Fruit fly (Drosophila melanogaster) whole organism, embryonic: ENCODE data around the gene T48.

Source experiments
- Awh ChIP-seq: fragments of 200-800 bp; sonication (Bioruptor generic); IDR thresholded peaks from 2 replicates; pipeline ENCODE4, ENCODE4 v1.3.6; 2022; ENCODE audit warnings: missing biosample characterization, missing genetic modification characterization
- CG1024 ChIP-seq: fragments of 200-800 bp; sonication (Bioruptor generic); IDR thresholded peaks from 2 replicates; pipeline ENCODE4 v1.3.6; 2022; ENCODE audit warnings: missing biosample characterization, missing genetic modification characterization
- CG11456 ChIP-seq: fragments of 200-800 bp; sonication (Bioruptor generic); IDR thresholded peaks from 3 replicates; pipeline ENCODE4 v1.3.6; 2022; ENCODE audit warnings: missing biosample characterization, missing genetic modification characterization
- CG11560 ChIP-seq: fragments of 200-800 bp; sonication (Bioruptor generic); IDR thresholded peaks from 3 replicates; pipeline ENCODE4 v1.3.6; 2022; ENCODE audit warnings: missing biosample characterization, missing genetic modification characterization
- CG11723 ChIP-seq: fragments of 200-800 bp; sonication (Bioruptor generic); optimal IDR thresholded peaks from 2 replicates; lab custom pipeline; 2017; ENCODE audit warnings: missing biosample characterization, mild to moderate bottlenecking, missing genetic modification characterization
- CG12155 ChIP-seq: fragments of 200-800 bp; sonication (Bioruptor generic); optimal IDR thresholded peaks from 3 replicates; lab custom pipeline; 2016; ENCODE audit warnings: missing biosample characterization, missing genetic modification characterization
- CG12236 ChIP-seq: fragments of 200-800 bp; sonication (Bioruptor generic); optimal IDR thresholded peaks from 2 replicates; lab custom pipeline; 2016; ENCODE audit warnings: missing biosample characterization, missing genetic modification characterization
- CG12299 ChIP-seq: fragments of 200-800 bp; sonication (Bioruptor generic); optimal IDR thresholded peaks from 2 replicates; lab custom pipeline; 2018; ENCODE audit warnings: missing biosample characterization, mild to moderate bottlenecking, missing genetic modification characterization
- CG14710 ChIP-seq: fragments of 200-800 bp; sonication (Bioruptor generic); optimal IDR thresholded peaks from 3 replicates; lab custom pipeline; 2019; ENCODE audit warnings: missing biosample characterization, mild to moderate bottlenecking, missing genetic modification characterization, moderate library complexity
- CG15479 ChIP-seq: fragments of 200-800 bp; sonication (Bioruptor generic); optimal IDR thresholded peaks from 3 replicates; lab custom pipeline; 2019; ENCODE audit warnings: missing biosample characterization, mild to moderate bottlenecking, missing genetic modification characterization, moderate library complexity
- CG16863 ChIP-seq: fragments of 200-800 bp; sonication (Bioruptor generic); optimal IDR thresholded peaks from 3 replicates; lab custom pipeline; 2016; ENCODE audit warnings: missing biosample characterization, missing genetic modification characterization
- CG17802 ChIP-seq: fragments of 200-800 bp; sonication (Bioruptor generic); optimal IDR thresholded peaks from 2 replicates; lab custom pipeline; 2018; ENCODE audit warnings: missing biosample characterization, mild to moderate bottlenecking, missing genetic modification characterization, moderate library complexity
- CG2875 ChIP-seq: fragments of 200-800 bp; sonication (Bioruptor generic); optimal IDR thresholded peaks from 2 replicates; lab custom pipeline; 2017; ENCODE audit warnings: missing biosample characterization, mild to moderate bottlenecking, missing genetic modification characterization, missing genetic modification reagents
- CG31441 ChIP-seq: fragments of 200-800 bp; sonication (Bioruptor generic); IDR thresholded peaks from 2 replicates; pipeline ENCODE4 v1.3.6; 2022; ENCODE audit warnings: missing biosample characterization, missing genetic modification characterization
- CG32532 ChIP-seq: fragments of 200-800 bp; sonication (Bioruptor generic); IDR thresholded peaks from 2 replicates; pipeline ENCODE4 v1.3.6; 2022; ENCODE audit warnings: missing biosample characterization, missing genetic modification characterization
- CG32772 ChIP-seq: fragments of 200-800 bp; sonication (Bioruptor generic); IDR thresholded peaks from 2 replicates; pipeline ENCODE4 v1.3.6; 2022; ENCODE audit warnings: missing biosample characterization, missing genetic modification characterization
- CG33213 ChIP-seq: fragments of 200-800 bp; sonication (Bioruptor generic); optimal IDR thresholded peaks from 3 replicates; lab custom pipeline; 2016; ENCODE audit warnings: missing biosample characterization, missing genetic modification characterization
- CG34376 ChIP-seq: fragments of 200-800 bp; sonication (Bioruptor generic); optimal IDR thresholded peaks from 2 replicates; lab custom pipeline; 2018; ENCODE audit warnings: missing biosample characterization, mild to moderate bottlenecking, missing genetic modification characterization
- CG5180 ChIP-seq: fragments of 200-800 bp; sonication (Bioruptor generic); optimal IDR thresholded peaks from 3 replicates; lab custom pipeline; 2017; ENCODE audit warnings: missing biosample characterization, missing genetic modification characterization, mild to moderate bottlenecking, moderate library complexity, missing genetic modification reagents
- CG7745 ChIP-seq: fragments of 200-800 bp; sonication (Bioruptor generic); optimal IDR thresholded peaks from 2 replicates; lab custom pipeline; 2018; ENCODE audit warnings: missing biosample characterization, mild to moderate bottlenecking, missing genetic modification characterization, moderate library complexity
- CG7786 ChIP-seq: fragments of 200-800 bp; sonication (Bioruptor generic); optimal IDR thresholded peaks from 2 replicates; lab custom pipeline; 2016; ENCODE audit warnings: missing biosample characterization, missing genetic modification characterization
- CG9215 ChIP-seq: fragments of 200-800 bp; sonication (Bioruptor generic); IDR thresholded peaks from 2 replicates; pipeline ENCODE4 v1.3.6; 2022; ENCODE audit warnings: missing biosample characterization, missing genetic modification characterization
- Doc3 ChIP-seq: fragments of 200-800 bp; sonication (Bioruptor generic); IDR thresholded peaks from 3 replicates; pipeline ENCODE4 v1.3.6; 2022; ENCODE audit warnings: missing biosample characterization, missing genetic modification characterization; ENCODE audit not compliant: partially characterized antibody
- Dref ChIP-seq: fragments of 200-800 bp; sonication (Bioruptor generic); IDR thresholded peaks from 2 replicates; pipeline ENCODE4 v1.3.6; 2022; ENCODE audit warnings: missing biosample characterization, missing genetic modification characterization
- E2f2 ChIP-seq: fragments of 200-800 bp; sonication (Bioruptor generic); IDR thresholded peaks from 2 replicates; pipeline ENCODE4 v1.3.6; 2022; ENCODE audit warnings: missing biosample characterization, missing genetic modification characterization
- Hmx ChIP-seq: fragments of 200-800 bp; sonication (Bioruptor generic); optimal IDR thresholded peaks from 2 replicates; lab custom pipeline; 2016; ENCODE audit warnings: missing biosample characterization, missing genetic modification characterization
- Kr ChIP-seq: fragments of 200-800 bp; sonication (Bioruptor generic); optimal IDR thresholded peaks from 2 replicates; lab custom pipeline; 2017; ENCODE audit warnings: missing biosample characterization, mild to moderate bottlenecking, missing genetic modification characterization
- Myb ChIP-seq: fragments of 200-800 bp; sonication (Bioruptor generic); optimal IDR thresholded peaks from 2 replicates; lab custom pipeline; 2016; ENCODE audit warnings: missing biosample characterization, missing genetic modification characterization
- NK7.1 ChIP-seq: fragments of 200-800 bp; sonication (Bioruptor generic); optimal IDR thresholded peaks from 3 replicates; lab custom pipeline; 2016; ENCODE audit warnings: missing biosample characterization, missing genetic modification characterization
- Nf-YA ChIP-seq: fragments of 200-800 bp; sonication (Bioruptor generic); IDR thresholded peaks from 2 replicates; pipeline ENCODE4 v1.3.6; 2022; ENCODE audit warnings: missing biosample characterization, missing genetic modification characterization
- Pdp1 ChIP-seq, 2 experiments: fragments of 200-800 bp; sonication (Bioruptor generic); optimal IDR thresholded peaks; 3 replicates each; lab custom pipeline; 2016; ENCODE audit warnings: missing biosample characterization in 2 of 2, missing genetic modification characterization in 2 of 2, mild to moderate bottlenecking in 1 of 2, moderate library complexity in 1 of 2
- Rfx ChIP-seq: fragments of 200-800 bp; sonication (Bioruptor generic); IDR thresholded peaks from 2 replicates; pipeline ENCODE4 v1.3.6; 2022; ENCODE audit warnings: missing biosample characterization, missing genetic modification characterization
- Scr ChIP-seq: fragments of 200-800 bp; sonication (Bioruptor generic); IDR thresholded peaks from 2 replicates; pipeline ENCODE4 v1.3.6; 2022; ENCODE audit warnings: missing biosample characterization, missing genetic modification characterization; ENCODE audit not compliant: partially characterized antibody
- Sry-β ChIP-seq: fragments of 200-800 bp; sonication (Bioruptor generic); optimal IDR thresholded peaks from 2 replicates; lab custom pipeline; 2018; ENCODE audit warnings: missing biosample characterization, mild to moderate bottlenecking, missing genetic modification characterization, moderate library complexity
- TFAM ChIP-seq: fragments of 200-800 bp; sonication (Bioruptor generic); optimal IDR thresholded peaks from 2 replicates; lab custom pipeline; 2017; ENCODE audit warnings: missing biosample characterization, missing genetic modification characterization, inconsistent platforms
- abd-A ChIP-seq: fragments of 200-800 bp; sonication (Bioruptor generic); optimal IDR thresholded peaks from 3 replicates; lab custom pipeline; 2019; ENCODE audit warnings: missing biosample characterization, mild to moderate bottlenecking, missing genetic modification characterization, moderate library complexity
- ash1 ChIP-seq: fragments of 200-800 bp; sonication (Bioruptor generic); optimal IDR thresholded peaks from 2 replicates; lab custom pipeline; 2018; ENCODE audit warnings: missing biosample characterization, mild to moderate bottlenecking, missing genetic modification characterization
- cad ChIP-seq: fragments of >200 bp; optimal IDR thresholded peaks from 2 replicates; lab custom pipeline; 2017; ENCODE audit warnings: missing biosample characterization, missing genetic modification characterization
- chinmo ChIP-seq: fragments of 200-800 bp; sonication (Bioruptor generic); IDR thresholded peaks from 4 replicates; pipeline ENCODE4 v1.3.6; 2022; ENCODE audit warnings: missing biosample characterization, missing genetic modification characterization; ENCODE audit not compliant: partially characterized antibody
- fd3F ChIP-seq: fragments of 200-800 bp; sonication (Bioruptor generic); optimal IDR thresholded peaks from 2 replicates; lab custom pipeline; 2018; ENCODE audit warnings: missing biosample characterization, mild to moderate bottlenecking, missing genetic modification characterization, moderate library complexity
- fru ChIP-seq: fragments of >200 bp; optimal IDR thresholded peaks from 2 replicates; lab custom pipeline; 2017
- pum ChIP-seq: fragments of 200-800 bp; sonication (Bioruptor generic); optimal IDR thresholded peaks from 2 replicates; lab custom pipeline; 2016; ENCODE audit warnings: missing biosample characterization, missing genetic modification characterization
- sug ChIP-seq: fragments of 200-800 bp; optimal IDR thresholded peaks from 2 replicates; lab custom pipeline; 2019; ENCODE audit warnings: missing biosample characterization, mild to moderate bottlenecking, missing genetic modification characterization, moderate library complexity
- tio ChIP-seq: fragments of 200-800 bp; sonication (Bioruptor generic); optimal IDR thresholded peaks from 2 replicates; lab custom pipeline; 2017; ENCODE audit warnings: missing biosample characterization, missing genetic modification characterization, inconsistent platforms
- tna ChIP-seq: fragments of 200-800 bp; sonication (Bioruptor generic); IDR thresholded peaks from 2 replicates; pipeline ENCODE4 v1.3.6; 2022; ENCODE audit warnings: missing biosample characterization, missing genetic modification characterization; ENCODE audit not compliant: partially characterized antibody
- toy ChIP-seq: fragments of 200-800 bp; sonication (Bioruptor generic); IDR thresholded peaks from 2 replicates; pipeline ENCODE4 v1.3.6; 2022; ENCODE audit warnings: missing biosample characterization, missing genetic modification characterization
- zen ChIP-seq: fragments of 200-800 bp; sonication (Bioruptor generic); optimal IDR thresholded peaks from 3 replicates; lab custom pipeline; 2018; ENCODE audit warnings: missing biosample characterization, mild to moderate bottlenecking, missing genetic modification characterization, moderate library complexity

T48 gene

dm6 chr3R:26896260-26896659, 14.7 kb downstream of the T48 start:
- TF ChIP-seq toy: 0 out of 2 replicates have a peak, but pooled peaks have one; percentile 13
- TF ChIP-seq NK7.1 (GFP tag; lab: Kevin White, UChicago): no peak
- no peak for TF ChIP-seq CG14710 (tag; lab: Kevin White, UChicago)
- peak in 1 of 2 experiments; percentile 61 for TF ChIP-seq Pdp1 (GFP tag; optimal IDR thresholded peaks at IDR 0.05; lab: Kevin White, UChicago)
- TF ChIP-seq CG12299 (tag; lab: Kevin White, UChicago): no peak

- TF ChIP-seq CG9215 (GFP tag; lab: Robert Waterston, UW) (no peak), Pdp1 (GFP tag; optimal IDR thresholded peaks at IDR 0.05; lab: Kevin White, UChicago) (peak in 1 of 2 experiments; percentile 93), CG12236 (GFP tag; lab: Kevin White, UChicago) (no peak), Kr (GFP tag; lab: Kevin White, UChicago) (no peak), fru (lab: Kevin White, UChicago) (no peak), Awh (0 out of 2 replicates have a peak, but pooled peaks have one; percentile 11), sug (tag; lab: Kevin White, UChicago) (peak; percentile 41), CG17802 (tag; lab: Kevin White, UChicago) (no peak), abd-A (tag; lab: Kevin White, UChicago) (peak; percentile 16), CG34376 (GFP tag; lab: Kevin White, UChicago) (peak; percentile 9), chinmo (GFP tag; lab: Robert Waterston, UW) (0 out of 4 replicates have a peak, but pooled peaks have one; percentile 15), Doc3 (GFP tag; lab: Robert Waterston, UW) (no peak)
These were observed 15.8 kb downstream of the T48 start for dm6 chr3R:26897302-26897701.

dm6 chr3R:26899982-26900381, 18.4 kb downstream of the T48 start:
- TF ChIP-seq CG34376 (GFP tag; lab: Kevin White, UChicago) (no peak), CG9215 (GFP tag; lab: Robert Waterston, UW) (no peak), Rfx (0 out of 2 replicates have a peak, but pooled peaks have one; percentile 6), CG12155 (GFP tag; lab: Kevin White, UChicago) (no peak), CG31441 (GFP tag; lab: Robert Waterston, UW) (peak; percentile 44; the same call in 1 of the 2 replicates), Scr (GFP tag; lab: Robert Waterston, UW) (no peak), Hmx (GFP tag; lab: Kevin White, UChicago) (no peak), E2f2 (GFP tag; lab: Robert Waterston, UW) (peak; percentile 30; the same call in 1 of the 2 replicates), CG11560 (no peak), CG1024 (GFP tag; lab: Robert Waterston, UW) (no peak), CG32772 (GFP tag; lab: Robert Waterston, UW) (peak; percentile 39; the same call in 1 of the 2 replicates), CG15479 (GFP tag; lab: Kevin White, UChicago) (no peak), CG5180 (GFP tag; lab: Kevin White, UChicago) (no peak), fd3F (GFP tag; lab: Kevin White, UChicago) (no peak), tna (GFP tag; lab: Robert Waterston, UW) (no peak), CG32532 (GFP tag; lab: Robert Waterston, UW) (no peak), Sry-β (no peak), TFAM (no peak), cad (GFP tag; lab: Kevin White, UChicago) (no peak), pum (GFP tag; lab: Kevin White, UChicago) (no peak), CG7786 (GFP tag; lab: Kevin White, UChicago) (no peak), ash1 (GFP tag; lab: Kevin White, UChicago) (no peak), CG16863 (GFP tag; lab: Kevin White, UChicago) (no peak), Nf-YA (GFP tag; lab: Robert Waterston, UW) (peak; percentile 43; the same call in 1 of the 2 replicates), CG11456 (0 out of 3 replicates have a peak, but pooled peaks have one; percentile 47), CG11723 (GFP tag; lab: Kevin White, UChicago) (no peak), CG33213 (no peak), CG7745 (tag; lab: Kevin White, UChicago) (no peak), Myb (GFP tag; lab: Kevin White, UChicago) (no peak), CG2875 (GFP tag; lab: Kevin White, UChicago) (peak; percentile 57), Dref (GFP tag; lab: Robert Waterston, UW) (no peak), zen (tag; lab: Kevin White, UChicago) (no peak), tio (GFP tag; lab: Kevin White, UChicago) (no peak)
